Fruit fly (Drosophila melanogaster): ENCODE results near the gene CG12111.
A peak's percentile ranks its signal among the peaks of the same experiment; 100 is the strongest.

CG12111 gene

DNA sequence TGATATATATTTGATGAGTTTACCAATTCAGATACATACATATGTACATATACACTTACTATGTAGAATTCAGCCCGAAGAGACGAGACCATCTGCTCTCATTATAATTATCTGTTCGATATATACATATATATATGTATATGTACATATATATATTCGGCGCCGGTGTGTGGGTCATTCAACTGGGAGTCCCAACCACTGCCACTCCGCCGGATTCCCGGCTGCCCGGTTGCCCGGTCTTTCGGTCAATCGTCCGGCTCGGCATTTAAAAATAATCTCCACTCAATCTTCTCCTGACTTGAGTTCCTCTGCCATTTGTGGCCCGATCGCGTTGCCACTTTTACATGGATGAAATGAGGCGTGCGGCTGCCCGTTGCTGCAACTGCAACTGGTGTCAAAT is 5.9 kb upstream of the CG12111 start:
- TF ChIP-seq CG12769 (tag; optimal IDR thresholded peaks at IDR 0.05) (peak; percentile 17), CG8281 (tag; optimal IDR thresholded peaks at IDR 0.05) (no peak), kah (GFP tag; optimal IDR thresholded peaks at IDR 0.05) (peak; percentile 61), C15 (GFP tag; IDR thresholded peaks at IDR 0.05) (no peak), sens (GFP tag) (peak; percentile 33)

DNA sequence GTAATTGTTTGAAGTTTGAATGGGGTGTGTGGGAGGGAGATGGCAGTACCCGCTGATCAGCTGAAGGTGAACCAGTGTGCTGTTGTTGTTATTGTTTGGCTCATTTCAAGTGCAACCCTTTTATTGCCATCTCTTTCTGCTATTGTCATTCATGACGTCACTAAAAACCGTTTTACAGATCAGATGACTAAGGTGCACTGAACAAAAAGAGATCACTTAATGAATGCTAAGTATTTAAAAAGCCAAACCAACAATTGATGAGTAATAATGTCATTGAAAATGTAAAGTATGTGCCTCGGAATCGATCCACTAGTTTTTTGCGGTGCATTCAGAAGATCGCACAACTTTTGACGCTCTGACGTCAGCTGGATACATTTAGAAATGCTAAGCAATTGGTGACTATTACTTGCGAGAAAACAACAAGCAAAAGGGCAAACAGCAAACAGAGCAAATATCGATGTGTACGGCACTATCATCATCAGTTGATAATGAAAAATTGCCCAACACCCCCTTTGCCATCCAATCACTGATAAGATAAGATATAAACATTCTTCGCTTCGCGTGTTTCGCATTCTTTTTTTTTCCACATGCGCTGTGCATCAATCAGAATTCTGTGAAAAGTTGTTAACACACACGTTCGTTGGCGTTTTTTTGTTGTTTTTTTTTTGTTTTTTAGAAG is 4.1 kb upstream of the CG12111 start:
- peak; percentile 49 for TF ChIP-seq CG11504 (tag; optimal IDR thresholded peaks at IDR 0.05)
- TF ChIP-seq CG10209 (GFP tag; optimal IDR thresholded peaks at IDR 0.05): peak; percentile 13
- TF ChIP-seq crp (GFP tag; optimal IDR thresholded peaks at IDR 0.05): peak in 1 of 2 experiments; percentile 45
- TF ChIP-seq Bteb2 (GFP tag; optimal IDR thresholded peaks at IDR 0.05): peak; percentile 14
- peak; percentile 19 for TF ChIP-seq lilli (GFP tag; optimal IDR thresholded peaks at IDR 0.05)
- peak; percentile 40 for TF ChIP-seq CG1832 (GFP tag; optimal IDR thresholded peaks at IDR 0.05)
- TF ChIP-seq ATbp (GFP tag; optimal IDR thresholded peaks at IDR 0.05): peak; percentile 20
- TF ChIP-seq CG10959 (GFP tag; IDR thresholded peaks at IDR 0.05): no peak
- peak; percentile 95 for TF ChIP-seq GATAe (GFP tag; conservative IDR thresholded peaks at IDR 0.05)
- TF ChIP-seq Kr (GFP tag; optimal IDR thresholded peaks at IDR 0.05): peak; percentile 7
- TF ChIP-seq vvl (GFP tag; IDR thresholded peaks at IDR 0.05): peak; percentile 59; the same call in 1 of the 2 replicates
- peak; percentile 50 for TF ChIP-seq Drgx (GFP tag; IDR thresholded peaks at IDR 0.05)
- TF ChIP-seq tx (GFP tag; optimal IDR thresholded peaks at IDR 0.05): peak; percentile 13
- peak; percentile 33 for TF ChIP-seq Oli (tag; optimal IDR thresholded peaks at IDR 0.05)
- TF ChIP-seq Xbp1 (GFP tag; optimal IDR thresholded peaks at IDR 0.05): peak; percentile 5
- TF ChIP-seq CoRest (tag; optimal IDR thresholded peaks at IDR 0.05): peak; percentile 11
- peak; percentile 44 for TF ChIP-seq CG2120 (GFP tag; optimal IDR thresholded peaks at IDR 0.05)
- TF ChIP-seq CG12071 (GFP tag; optimal IDR thresholded peaks at IDR 0.05): peak; percentile 4
- no peak for TF ChIP-seq CG14710 (tag; optimal IDR thresholded peaks at IDR 0.05)
- TF ChIP-seq sd (tag; optimal IDR thresholded peaks at IDR 0.05): peak; percentile 97
- TF ChIP-seq mam (GFP tag; optimal IDR thresholded peaks at IDR 0.05): peak; percentile 26
- peak; percentile 37; the same call in 1 of the 3 replicates for TF ChIP-seq zfh1 (GFP tag; IDR thresholded peaks at IDR 0.05)
- TF ChIP-seq eve (GFP tag; optimal IDR thresholded peaks at IDR 0.05): peak in 1 of 2 experiments; percentile 88
- TF ChIP-seq ftz-f1 (GFP tag; optimal IDR thresholded peaks at IDR 0.05): peak; percentile 40
- no peak for TF ChIP-seq CG17186 (GFP tag; optimal IDR thresholded peaks at IDR 0.05)
- TF ChIP-seq Sox100B (GFP tag; optimal IDR thresholded peaks at IDR 0.05): peak; percentile 11
- peak; percentile 49 for TF ChIP-seq gem (tag; optimal IDR thresholded peaks at IDR 0.05)
- TF ChIP-seq otp (GFP tag; IDR thresholded peaks at IDR 0.05): 0 out of 3 replicates have a peak, but pooled peaks have one; percentile 18
- TF ChIP-seq CG12659 (GFP tag; optimal IDR thresholded peaks at IDR 0.05): no peak
- TF ChIP-seq CG1647 (GFP tag; optimal IDR thresholded peaks at IDR 0.05): no peak
- TF ChIP-seq al (GFP tag; IDR thresholded peaks at IDR 0.05): peak; percentile 37; the same call in 1 of the 2 replicates
- peak; percentile 9 to 40 for TF ChIP-seq Hr51 (GFP tag; optimal IDR thresholded peaks at IDR 0.05)
- peak; percentile 28; the same call in 1 of the 2 replicates for TF ChIP-seq Ada2b (GFP tag; IDR thresholded peaks at IDR 0.05)
- TF ChIP-seq CG11695 (GFP tag; IDR thresholded peaks at IDR 0.05): 0 out of 3 replicates have a peak, but pooled peaks have one; percentile 33
- no peak for TF ChIP-seq sens-2 (GFP tag; IDR thresholded peaks at IDR 0.05)
- peak; percentile 47 for TF ChIP-seq dmrt99B (tag; optimal IDR thresholded peaks at IDR 0.05)
- TF ChIP-seq CG17328 (GFP tag; IDR thresholded peaks at IDR 0.05): 0 out of 2 replicates have a peak, but pooled peaks have one; percentile 34
- peak; percentile 34 for TF ChIP-seq lab (GFP tag; optimal IDR thresholded peaks at IDR 0.05)
- TF ChIP-seq CG9727 (GFP tag; optimal IDR thresholded peaks at IDR 0.05): peak; percentile 35
- peak in 1 of 2 experiments; percentile 8 for TF ChIP-seq bsh (GFP tag; optimal IDR thresholded peaks at IDR 0.05)
- TF ChIP-seq Atf6 (GFP tag; IDR thresholded peaks at IDR 0.05): peak; percentile 39; the same call in 1 of the 2 replicates
- peak; percentile 15 for TF ChIP-seq Abd-B (GFP tag; optimal IDR thresholded peaks at IDR 0.05)

Data from whole organism, embryonic.